Fruit fly (Drosophila melanogaster): ENCODE data around the gene Pmi.

The Pmi gene

DNA sequence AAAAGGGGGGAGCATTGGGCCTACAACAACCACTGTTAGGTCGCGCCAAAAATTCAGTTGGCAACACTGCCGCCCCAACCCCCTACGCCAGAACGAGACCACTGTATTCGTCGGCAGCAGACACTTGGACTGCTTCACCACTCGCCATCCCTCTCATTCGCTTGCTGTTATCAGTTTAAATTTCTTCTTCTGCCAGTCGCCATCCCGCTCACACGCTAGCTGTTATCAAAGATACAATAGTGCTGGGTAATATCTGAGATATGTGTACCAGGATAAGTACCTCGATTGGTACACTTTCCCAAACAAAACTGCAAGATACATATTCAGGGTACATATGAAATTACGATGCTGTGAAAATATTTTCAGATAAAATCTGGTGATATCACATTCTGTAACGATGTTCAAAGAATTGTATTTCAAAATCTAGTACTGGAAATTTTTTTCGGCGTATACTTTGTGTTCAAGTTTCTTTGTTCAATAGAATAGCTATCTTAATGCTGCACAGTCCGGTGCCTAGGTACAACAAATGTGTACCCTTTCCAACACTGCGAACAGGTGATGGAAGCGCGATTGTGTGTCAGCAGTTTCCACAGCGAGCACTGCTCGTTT lies 8.9 kb upstream of the Pmi start:
- peak; percentile 90 for TF ChIP-seq CG17801 (GFP tag; optimal IDR thresholded peaks at IDR 0.05; ENCODE audit: partially characterized antibody)

DNA sequence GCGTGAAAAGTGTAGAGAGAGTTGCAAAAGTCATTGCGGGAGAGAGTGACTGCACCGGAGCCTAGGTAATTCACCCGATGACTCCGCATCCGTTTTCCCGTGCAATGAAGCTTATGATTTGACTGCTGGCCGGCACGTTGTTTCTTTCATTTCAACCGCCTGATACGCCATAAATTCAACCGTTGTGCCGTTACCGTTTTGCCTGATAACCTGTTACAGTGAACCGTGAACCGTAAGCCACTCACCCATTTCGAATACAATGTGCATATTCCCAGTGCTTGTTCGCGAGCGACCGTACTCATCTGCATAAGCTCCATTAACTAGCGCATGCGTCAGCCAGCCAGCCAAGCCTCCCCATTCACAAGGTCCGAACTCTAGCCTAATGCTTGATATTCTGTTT lies 5.1 kb upstream of the Pmi start:
- TF ChIP-seq CG17801 (GFP tag; optimal IDR thresholded peaks at IDR 0.05; ENCODE audit: partially characterized antibody) = no peak

DNA sequence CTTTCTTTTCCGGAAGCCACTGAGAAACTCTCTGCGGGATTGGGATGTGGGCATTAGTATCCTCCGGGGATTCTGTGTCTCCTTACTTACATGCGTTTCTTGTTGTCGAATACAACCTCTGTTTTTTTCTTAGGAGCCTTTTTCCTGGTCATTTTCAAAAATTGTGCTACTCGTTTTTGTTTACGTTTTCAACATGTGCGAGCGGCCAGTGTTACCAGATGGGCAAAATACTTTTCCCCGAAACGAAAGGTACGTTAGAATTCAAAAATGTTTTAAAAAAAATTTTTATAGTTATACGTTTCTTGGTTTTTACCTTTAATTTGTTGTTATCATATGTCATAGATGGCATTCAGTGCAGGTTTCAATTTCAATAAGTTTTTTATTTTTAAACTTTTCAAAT lies 2.7 kb upstream of the Pmi start, which contains the start of gene vito:
Gene vito, minus strand, starts transcription at position 220 of the 400 bp plus-strand sequence.
- TF ChIP-seq CG17801 (GFP tag; optimal IDR thresholded peaks at IDR 0.05; ENCODE audit: partially characterized antibody) = no peak

DNA sequence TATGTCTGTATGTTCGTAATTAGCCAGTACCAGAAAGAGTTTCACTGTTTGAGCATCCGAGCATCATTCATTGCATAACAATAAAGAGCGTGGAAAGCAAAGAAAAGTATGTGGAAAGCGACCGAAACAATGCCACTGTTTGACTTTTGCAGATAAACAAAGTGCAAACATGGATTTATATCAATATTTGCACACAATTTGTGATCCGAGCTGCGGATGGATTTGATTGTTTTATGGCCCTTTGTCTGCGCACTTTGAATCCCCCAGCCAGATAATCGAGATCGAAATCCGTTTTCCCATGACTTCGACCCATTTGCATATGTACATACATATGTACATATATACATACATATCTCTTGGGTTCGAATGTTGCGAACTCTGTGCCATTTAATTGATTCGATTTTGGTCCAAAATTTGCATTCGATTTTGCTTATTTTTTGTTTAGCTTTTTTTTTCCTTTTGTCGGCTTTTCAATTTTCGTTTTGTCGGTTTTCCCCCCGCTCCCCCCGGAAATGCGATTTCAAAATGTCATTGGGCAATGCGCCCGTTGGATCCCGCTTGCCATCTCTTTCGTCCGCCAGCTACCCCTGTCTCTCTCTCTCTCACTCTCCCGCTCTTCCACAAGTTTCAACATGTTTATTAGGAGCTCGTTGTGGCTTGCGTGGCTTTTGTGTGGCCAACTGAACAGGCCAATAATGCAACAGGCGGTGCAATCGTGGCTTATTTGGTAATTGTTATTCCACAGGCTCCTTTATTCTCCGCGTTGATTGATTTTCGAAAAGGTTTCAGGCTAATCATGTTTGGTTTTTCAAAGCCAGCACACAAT lies 5.6 kb downstream of the Pmi start:
- no peak for TF ChIP-seq CG17801 (GFP tag; optimal IDR thresholded peaks at IDR 0.05; ENCODE audit: partially characterized antibody)

DNA sequence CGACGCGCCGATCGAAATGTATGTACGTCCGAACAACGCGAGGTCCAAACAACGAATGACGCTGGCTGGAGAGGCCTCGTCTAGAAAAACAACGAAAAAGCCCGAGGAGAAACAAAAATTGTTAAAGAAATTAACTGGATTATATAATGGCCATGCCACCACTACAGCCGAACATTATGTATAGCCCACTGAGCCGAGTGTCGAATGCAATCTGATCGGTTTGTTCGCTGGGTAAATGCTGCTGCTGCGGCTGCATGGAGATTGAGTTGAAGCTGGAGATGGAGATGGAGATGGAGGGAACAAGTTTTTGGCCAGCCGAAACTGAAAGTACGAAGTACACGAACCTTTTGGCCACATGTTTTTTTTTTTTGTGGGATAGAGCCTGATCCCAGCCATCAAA lies 6.8 kb downstream of the Pmi start, which contains the start of gene Cralbp:
Gene Cralbp, minus strand, starts transcription at position 115 of the 400 bp plus-strand sequence.
- no peak for TF ChIP-seq CG17801 (GFP tag; optimal IDR thresholded peaks at IDR 0.05; ENCODE audit: partially characterized antibody)

DNA sequence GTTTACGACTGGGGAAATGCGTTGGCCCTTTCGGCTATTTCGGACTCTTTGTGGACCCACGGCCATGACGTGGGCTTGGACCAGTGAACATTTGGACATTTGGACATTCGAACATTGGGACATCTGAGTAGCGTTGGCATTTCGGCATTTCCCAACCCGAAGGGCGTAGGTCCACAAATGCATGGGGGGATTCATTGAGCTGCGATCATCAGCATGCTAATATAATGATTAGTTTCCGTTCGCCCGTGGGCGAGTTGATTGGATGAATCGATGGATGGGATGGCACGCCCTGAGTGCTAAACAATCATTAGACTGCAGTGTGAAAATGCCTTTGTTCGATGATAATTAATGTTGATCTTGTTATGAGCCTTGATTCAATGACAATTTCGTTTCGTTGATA lies 7.6 kb downstream of the Pmi start:
- TF ChIP-seq CG17801 (GFP tag; optimal IDR thresholded peaks at IDR 0.05; ENCODE audit: partially characterized antibody) = no peak

DNA sequence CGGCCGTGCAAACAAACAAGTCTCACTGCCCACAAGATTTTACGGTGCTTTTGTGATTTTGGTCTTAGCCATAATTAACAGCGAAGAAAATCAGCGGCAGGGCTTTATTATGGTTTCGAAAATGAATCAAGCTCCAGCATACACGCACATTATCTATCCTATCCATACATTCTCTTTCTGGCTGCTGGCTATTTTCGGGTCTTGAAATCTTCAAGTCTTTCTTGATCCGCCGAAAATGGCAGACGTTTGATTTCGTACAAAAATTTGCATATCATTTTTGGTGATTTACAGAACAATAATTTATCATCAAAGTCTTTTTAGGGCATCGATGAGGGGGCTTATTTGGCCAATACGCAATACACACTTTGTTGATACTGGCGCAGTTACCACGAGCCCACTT lies 9.0 kb downstream of the Pmi start:
- no peak for TF ChIP-seq CG17801 (GFP tag; optimal IDR thresholded peaks at IDR 0.05; ENCODE audit: partially characterized antibody)

DNA sequence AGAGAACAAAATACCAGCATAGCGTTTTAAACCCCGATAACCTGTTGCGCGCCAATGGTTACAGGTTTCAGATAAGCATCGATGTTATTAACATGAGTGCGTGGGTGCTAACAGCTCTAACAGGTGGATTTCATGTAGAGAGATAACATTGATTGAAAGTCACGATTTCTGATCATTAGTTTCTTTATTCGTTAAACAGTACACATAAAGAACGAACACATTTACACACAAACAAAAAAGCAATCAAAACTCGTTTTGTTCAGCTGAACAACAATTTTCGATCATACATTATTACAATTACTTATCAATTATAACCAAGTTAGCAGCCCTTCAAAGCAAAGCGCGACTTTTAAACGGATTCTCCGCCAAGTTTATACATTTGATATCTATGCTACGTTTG lies 9.8 kb downstream of the Pmi start:
- peak; percentile 32 for TF ChIP-seq CG17801 (GFP tag; optimal IDR thresholded peaks at IDR 0.05; ENCODE audit: partially characterized antibody)

DNA sequence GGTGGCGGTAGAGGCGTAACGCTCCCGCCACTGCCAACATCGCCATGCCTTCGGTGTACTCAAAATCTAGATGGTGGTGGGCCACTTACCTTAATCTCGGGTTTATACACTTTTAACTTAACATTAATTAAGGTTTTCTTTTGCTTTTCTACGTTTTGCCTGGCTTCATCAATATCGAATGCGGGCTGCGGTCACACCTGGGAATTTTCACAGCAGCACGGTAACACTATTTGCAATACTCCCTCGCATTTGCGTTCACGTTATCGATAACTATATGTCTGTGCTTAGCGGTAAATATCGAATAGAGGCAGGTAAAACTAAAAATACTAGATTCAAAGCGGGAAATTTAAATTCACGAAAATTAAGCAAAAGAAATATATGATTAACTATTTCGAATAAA lies 14.1 kb downstream of the Pmi start, which contains the start of gene Bre1:
Gene Bre1, minus strand, starts transcription at position 226 of the 400 bp plus-strand sequence.
- no peak for TF ChIP-seq CG17801 (GFP tag; optimal IDR thresholded peaks at IDR 0.05; ENCODE audit: partially characterized antibody)

DNA sequence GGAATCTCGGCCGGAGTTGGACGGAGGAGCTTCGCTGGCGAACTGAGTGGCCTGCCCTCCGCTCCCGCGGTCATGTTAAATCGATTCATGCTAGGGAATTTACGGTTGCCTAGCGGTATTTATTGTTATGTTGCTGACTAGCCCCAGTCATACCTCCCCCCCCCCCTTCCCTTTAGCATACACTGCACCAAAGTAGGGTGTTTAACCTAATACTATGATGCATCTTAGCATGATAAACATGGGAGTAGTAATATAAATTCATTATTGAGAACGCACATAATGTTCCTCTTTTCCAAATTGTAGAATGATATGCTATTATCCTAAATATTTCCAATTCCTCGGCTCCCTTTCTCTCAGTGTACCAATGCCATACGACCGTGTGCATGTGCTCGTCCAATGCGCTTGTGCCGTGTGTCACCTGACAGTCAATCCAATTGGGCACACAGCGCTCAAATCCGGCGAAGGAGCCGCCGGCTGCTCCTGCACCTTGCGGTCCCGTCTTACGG lies 16.7 kb downstream of the Pmi start, which contains the start of gene Tektin-C:
Gene Tektin-C, minus strand, starts transcription at position 51 of the 506 bp plus-strand sequence.
- no peak for TF ChIP-seq CG17801 (GFP tag; optimal IDR thresholded peaks at IDR 0.05; ENCODE audit: partially characterized antibody)

DNA sequence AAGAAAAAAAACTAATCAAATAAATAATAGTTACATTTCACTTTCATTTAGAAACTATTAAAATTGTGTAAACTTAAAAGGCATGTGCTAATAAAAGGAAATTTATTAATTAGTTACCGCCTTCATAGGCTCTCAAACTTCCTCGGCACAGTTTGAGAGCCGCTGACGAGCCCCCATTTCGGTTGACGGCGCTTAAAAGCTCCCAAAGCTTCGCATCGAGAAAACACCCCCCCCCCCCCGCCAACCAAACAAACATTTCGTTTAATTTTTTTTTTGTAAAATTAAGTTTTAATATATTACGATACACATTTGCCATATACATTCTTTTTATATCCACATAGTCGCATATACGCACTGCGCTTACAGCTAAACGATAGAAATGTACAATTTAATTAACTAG lies 17.4 kb downstream of the Pmi start:
- no peak for TF ChIP-seq CG17801 (GFP tag; optimal IDR thresholded peaks at IDR 0.05; ENCODE audit: partially characterized antibody)

DNA sequence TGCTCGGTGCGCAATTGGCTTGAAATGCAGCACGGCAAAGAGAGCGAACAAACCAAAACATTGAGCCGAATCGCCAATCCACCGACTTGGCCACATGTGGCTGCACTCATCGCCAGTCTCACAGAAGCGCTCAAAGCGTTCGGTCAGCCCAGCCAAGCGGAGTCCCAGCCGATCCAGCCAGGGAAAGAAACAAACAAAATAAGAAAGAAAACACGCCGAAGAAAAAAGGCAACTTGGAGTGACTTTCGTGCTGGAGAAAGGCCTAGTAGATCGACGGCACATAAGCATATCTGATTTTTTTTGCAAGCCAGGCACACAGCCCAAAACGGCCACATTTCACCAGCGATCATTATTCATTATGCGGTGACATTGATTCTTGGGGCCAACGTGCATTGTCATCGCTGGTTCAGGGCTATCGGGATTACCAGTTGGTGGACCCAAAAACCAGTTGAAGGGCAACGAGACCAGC lies 22.2 kb downstream of the Pmi start:
- no peak for TF ChIP-seq CG17801 (GFP tag; optimal IDR thresholded peaks at IDR 0.05; ENCODE audit: partially characterized antibody)

DNA sequence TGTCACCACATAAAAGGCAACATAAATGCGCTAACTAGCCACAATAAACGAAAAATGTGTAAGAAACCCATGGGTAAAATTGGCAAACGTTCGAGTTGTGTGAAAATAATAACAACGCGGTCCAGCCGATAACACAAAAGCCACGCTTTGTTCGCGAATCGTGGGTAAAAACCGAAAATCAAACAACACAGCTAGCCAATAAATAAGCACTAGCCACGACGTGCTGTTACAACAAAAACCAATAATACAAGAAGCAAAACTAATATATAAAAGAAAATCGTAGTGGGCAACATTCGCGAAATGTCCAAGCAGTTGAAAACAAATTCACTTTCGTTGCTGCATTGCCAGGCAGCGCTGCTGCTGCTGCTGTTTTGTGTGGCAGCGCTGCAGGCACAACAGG lies 22.9 kb downstream of the Pmi start, which contains the start of gene CG42272:
Gene CG42272, plus strand, starts transcription at position 301 of the 400 bp plus-strand sequence.
- TF ChIP-seq CG17801 (GFP tag; optimal IDR thresholded peaks at IDR 0.05; ENCODE audit: partially characterized antibody) = no peak

DNA sequence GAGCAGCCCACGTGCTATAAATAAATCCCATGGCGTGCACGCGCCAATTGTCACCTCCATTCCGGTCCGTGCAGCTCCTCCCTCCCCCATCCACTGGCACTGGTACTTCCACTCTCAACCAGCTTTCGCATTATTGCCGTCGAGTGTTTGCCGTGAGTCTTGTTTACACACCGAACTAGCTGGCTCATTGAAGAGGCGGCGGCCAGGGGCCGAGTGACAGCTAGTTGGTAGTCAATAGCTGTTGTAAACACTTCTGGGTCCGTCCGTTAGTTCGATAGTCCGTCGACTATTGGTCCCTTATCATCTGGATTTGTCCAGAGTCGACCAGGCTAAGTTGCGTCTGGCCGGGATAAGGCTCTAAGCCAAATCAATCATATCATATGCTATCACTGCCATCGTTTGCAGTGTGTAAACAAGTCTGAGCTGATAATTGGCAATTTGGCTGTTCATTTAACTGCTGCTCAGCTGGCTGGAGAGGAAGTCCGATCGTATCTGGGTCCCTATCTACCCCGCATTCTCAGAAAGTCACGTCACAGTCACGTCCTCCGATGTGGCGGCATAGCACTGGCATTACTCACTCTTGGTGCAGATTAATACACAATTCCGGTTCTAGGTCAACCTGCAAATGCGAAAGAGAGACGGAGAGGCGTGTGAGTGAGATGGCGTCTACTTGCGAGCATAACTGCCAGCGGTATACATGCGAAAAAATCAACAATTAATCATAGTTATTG lies 27.7 kb downstream of the Pmi start:
- TF ChIP-seq CG17801 (GFP tag; optimal IDR thresholded peaks at IDR 0.05; ENCODE audit: partially characterized antibody) = no peak

DNA sequence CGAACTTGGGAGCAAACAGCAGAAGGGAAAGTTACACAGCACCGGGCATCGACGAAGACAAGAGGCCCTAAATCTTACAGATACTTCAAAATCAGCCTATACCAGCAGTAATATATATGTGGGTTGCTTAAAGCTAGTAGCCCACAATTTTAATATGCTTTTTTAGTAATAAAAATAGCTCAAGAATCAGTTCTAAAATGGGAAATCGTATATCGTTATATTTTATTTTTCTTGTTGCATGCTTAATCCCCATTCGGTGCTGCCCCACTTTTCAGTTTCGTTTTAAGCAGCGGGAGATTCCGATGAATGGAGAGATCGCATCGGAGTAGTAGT lies 28.2 kb downstream of the Pmi start:
- TF ChIP-seq CG17801 (GFP tag; optimal IDR thresholded peaks at IDR 0.05; ENCODE audit: partially characterized antibody) = no peak

All from ovary, adult (tissue).